Worm (Caenorhabditis elegans): ENCODE results near the gene lgc-37.

ce11 chrIII:12784854-12785253, at the start of gene lgc-37:
- no peak for TF ChIP-seq attf-3 (GFP tag; conservative IDR thresholded peaks at IDR 0.05)
- TF ChIP-seq nhr-90 (tag; optimal IDR thresholded peaks at IDR 0.05), result no peak
- no peak for TF ChIP-seq hmg-20 (GFP tag; IDR thresholded peaks at IDR 0.05)
- no peak for TF ChIP-seq Y79H2A.3 (GFP tag; conservative IDR thresholded peaks at IDR 0.05)
- no peak for TF ChIP-seq unc-130 (GFP tag; optimal IDR thresholded peaks at IDR 0.05)
- no peak for TF ChIP-seq pha-4 (tag; optimal IDR thresholded peaks at IDR 0.05)
- no peak for TF ChIP-seq B0261.1 (tag; optimal IDR thresholded peaks at IDR 0.05)
- no peak for TF ChIP-seq ceh-27 (GFP tag; optimal IDR thresholded peaks at IDR 0.05)
- TF ChIP-seq snpc-1.3 (tag; optimal IDR thresholded peaks at IDR 0.05; ENCODE audit: insufficient read depth), result no peak
- TF ChIP-seq ekl-4 (GFP tag; IDR thresholded peaks at IDR 0.05), result no peak
- TF ChIP-seq sptf-2 (GFP tag; optimal IDR thresholded peaks at IDR 0.05), result no peak

All from whole organism, young adult.